Worm (Caenorhabditis elegans) whole organism, young adult: Measurements from ENCODE around the gene C05D12.5.

Experiments
- C06A6.2 ChIP-seq: fragments of 200-800 bp; sonication (Bioruptor generic); conservative IDR thresholded peaks from 2 replicates; pipeline ENCODE4 v1.3.6; 2022; ENCODE audit warnings: missing genetic modification characterization, missing compliant biosample characterization
- F23B12.7 ChIP-seq: sonication (generic microtip); optimal IDR thresholded peaks from 2 replicates; lab custom pipeline; 2017; ENCODE audit warnings: missing genetic modification characterization, mild to moderate bottlenecking, missing compliant biosample characterization, antibody characterized with exemption, moderate library complexity; ENCODE audit not compliant: insufficient read depth
- ama-1 ChIP-seq, 3 experiments: fragments of 150-350 bp in 1 of 3; sonication (generic microtip) in 2 of 3; optimal IDR thresholded peaks; 2 replicates each; lab custom pipeline; 2014 to 2018; ENCODE audit warnings: missing biosample characterization in 2 of 3, missing genetic modification characterization in 2 of 3, missing genetic modification reagents in 2 of 3
- dpff-1 ChIP-seq: sonication (generic microtip); optimal IDR thresholded peaks from 2 replicates; lab custom pipeline; 2017; ENCODE audit warnings: mild to moderate bottlenecking, missing genetic modification characterization, missing compliant biosample characterization
- mel-28 ChIP-seq: sonication (generic microtip); optimal IDR thresholded peaks from 2 replicates; lab custom pipeline; 2016; ENCODE audit warnings: borderline replicate concordance, mild to moderate bottlenecking, missing genetic modification characterization, missing compliant biosample characterization
- rpc-1 ChIP-seq, 2 experiments: fragments of 150-350 bp in 1 of 2; sonication (generic microtip) in 1 of 2; optimal IDR thresholded peaks; 2 replicates each; lab custom pipeline; 2014 to 2018; ENCODE audit warnings: missing biosample characterization in 1 of 2, missing genetic modification characterization in 1 of 2, missing genetic modification reagents in 1 of 2, missing genotype in 1 of 2
- snpc-3.4 ChIP-seq: sonication (generic microtip); optimal IDR thresholded peaks from 2 replicates; lab custom pipeline; 2017; ENCODE audit warnings: missing genetic modification characterization, mild to moderate bottlenecking, missing compliant biosample characterization, antibody characterized with exemption, moderate library complexity, missing genotype, missing genetic modification reagents
- unc-62 ChIP-seq: fragments of 150-350 bp; optimal IDR thresholded peaks from 2 replicates; lab custom pipeline; 2014; ENCODE audit warnings: missing biosample characterization, missing genetic modification reagents, missing genetic modification characterization

DNA sequence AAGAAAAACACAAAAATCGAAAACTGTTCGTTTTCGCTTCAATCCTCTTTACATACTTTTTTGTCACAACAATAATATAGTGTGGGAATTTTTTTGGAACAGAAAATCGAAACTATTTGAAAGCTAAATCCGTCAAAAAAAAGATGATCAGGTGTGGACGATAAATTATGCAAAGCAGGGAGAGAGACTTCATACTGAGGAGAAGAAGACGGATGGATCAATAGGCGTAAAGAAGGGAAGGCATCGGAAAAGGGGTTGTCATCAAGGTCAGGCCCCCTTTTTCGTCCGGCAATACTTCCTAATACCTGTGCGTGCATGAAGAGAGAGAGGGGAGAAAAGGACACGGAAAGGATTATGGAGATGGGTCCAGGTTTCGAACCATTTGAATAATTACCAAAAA is 33.7 kb upstream of the C05D12.5 start:
- no peak for TF ChIP-seq F23B12.7 (tag; lab: Kevin White, UChicago)
- no peak for TF ChIP-seq unc-62 (GFP tag; lab: Kevin White, UChicago)
- TF ChIP-seq ama-1 (optimal IDR thresholded peaks at IDR 0.05; lab: Kevin White, UChicago) = no peak
- no peak for TF ChIP-seq ama-1 (GFP tag; optimal IDR thresholded peaks at IDR 0.05; lab: Kevin White, UChicago)
- TF ChIP-seq C06A6.2 = no peak
- TF ChIP-seq rpc-1 (optimal IDR thresholded peaks at IDR 0.05; lab: Kevin White, UChicago) = no peak
- TF ChIP-seq rpc-1 (tag; optimal IDR thresholded peaks at IDR 0.05; lab: Kevin White, UChicago) = no peak
- no peak for TF ChIP-seq dpff-1 (tag; lab: Kevin White, UChicago)
- TF ChIP-seq snpc-3.4 (tag; lab: Kevin White, UChicago) = no peak
- no peak for TF ChIP-seq mel-28 (tag; lab: Kevin White, UChicago)
